Worm (Caenorhabditis elegans): ENCODE results near the gene clec-42.

DNA sequence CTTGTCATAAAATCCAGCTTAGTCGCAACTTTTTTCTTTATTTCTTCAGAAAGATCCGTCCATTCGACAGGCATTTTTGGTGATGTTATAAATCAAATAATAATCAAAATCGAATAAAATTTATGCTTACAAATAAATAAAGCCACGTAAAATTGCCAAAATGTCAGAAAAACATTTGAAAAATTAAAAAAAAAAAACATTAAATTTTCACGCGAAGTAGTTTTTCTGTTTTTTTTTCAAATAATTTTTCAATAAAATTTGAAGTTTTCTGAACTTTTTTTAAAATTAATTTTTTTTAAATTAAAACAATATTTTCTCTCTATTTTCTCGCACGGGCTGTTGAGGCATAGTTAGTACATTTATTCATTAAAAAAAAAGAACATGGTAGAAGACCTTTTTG is 12.6 kb upstream of the clec-42 start, which contains the start of gene C31G12.4:
- no peak for TF ChIP-seq ztf-29 (GFP tag; IDR thresholded peaks at IDR 0.05)
- no peak for TF ChIP-seq T22C8.4 (GFP tag; IDR thresholded peaks at IDR 0.05)
- no peak for TF ChIP-seq cog-1 (tag; optimal IDR thresholded peaks at IDR 0.05)
- no peak for TF ChIP-seq tab-1 (GFP tag; IDR thresholded peaks at IDR 0.05)
- TF ChIP-seq flt-1 (GFP tag; IDR thresholded peaks at IDR 0.05) = no peak
- TF ChIP-seq klf-2 (GFP tag; conservative IDR thresholded peaks at IDR 0.05) = no peak
- no peak for TF ChIP-seq ref-1 (GFP tag; conservative IDR thresholded peaks at IDR 0.05)
